Fruit fly (Drosophila melanogaster) whole organism, embryonic: ENCODE measurements around the gene RhoBTB.
A peak's percentile ranks its signal among the peaks of the same experiment; 100 is the strongest.

Experiments
- Adf1 ChIP-seq: fragments of 200-800 bp; sonication (Bioruptor generic); IDR thresholded peaks from 2 replicates; pipeline ENCODE4 v1.3.6; 2022; ENCODE audit warnings: missing biosample characterization, missing genetic modification characterization
- Antp ChIP-seq: fragments of 200-800 bp; sonication (Bioruptor generic); optimal IDR thresholded peaks from 3 replicates; lab custom pipeline; 2016; ENCODE audit warnings: missing biosample characterization, missing genetic modification characterization
- CG11560 ChIP-seq: fragments of 200-800 bp; sonication (Bioruptor generic); IDR thresholded peaks from 3 replicates; pipeline ENCODE4 v1.3.6; 2022; ENCODE audit warnings: missing biosample characterization, missing genetic modification characterization
- CG13296 ChIP-seq: fragments of 200-800 bp; sonication (Bioruptor generic); optimal IDR thresholded peaks from 3 replicates; lab custom pipeline; 2018; ENCODE audit warnings: missing biosample characterization, mild to moderate bottlenecking, missing genetic modification characterization
- CG13894 ChIP-seq: fragments of 200-800 bp; sonication (Bioruptor generic); optimal IDR thresholded peaks from 3 replicates; lab custom pipeline; 2018; ENCODE audit warnings: missing biosample characterization, mild to moderate bottlenecking, missing genetic modification characterization, moderate library complexity
- CG14710 ChIP-seq: fragments of 200-800 bp; sonication (Bioruptor generic); optimal IDR thresholded peaks from 3 replicates; lab custom pipeline; 2019; ENCODE audit warnings: missing biosample characterization, mild to moderate bottlenecking, missing genetic modification characterization, moderate library complexity
- CG14860 ChIP-seq: fragments of 200-800 bp; sonication (Bioruptor generic); IDR thresholded peaks from 3 replicates; pipeline ENCODE4 v1.3.6; 2022; ENCODE audit warnings: missing biosample characterization, missing genetic modification characterization; ENCODE audit not compliant: partially characterized antibody
- CG15514 ChIP-seq: fragments of 200-800 bp; sonication (Bioruptor generic); optimal IDR thresholded peaks from 3 replicates; lab custom pipeline; 2017; ENCODE audit warnings: missing biosample characterization, missing genetic modification characterization, mild to moderate bottlenecking, moderate library complexity, missing genetic modification reagents
- CG17186 ChIP-seq: fragments of 200-800 bp; sonication (Bioruptor generic); optimal IDR thresholded peaks from 3 replicates; lab custom pipeline; 2017; ENCODE audit warnings: missing biosample characterization, missing genetic modification reagents, missing genetic modification characterization
- CG30020 ChIP-seq: fragments of 200-800 bp; optimal IDR thresholded peaks from 2 replicates; lab custom pipeline; 2019; ENCODE audit warnings: missing biosample characterization, mild to moderate bottlenecking, missing genetic modification characterization, moderate library complexity
- CG31388 ChIP-seq: fragments of 200-800 bp; sonication (Bioruptor generic); optimal IDR thresholded peaks from 2 replicates; lab custom pipeline; 2016; ENCODE audit warnings: missing biosample characterization, missing genetic modification characterization
- CG3838 ChIP-seq: fragments of 200-800 bp; sonication (Bioruptor generic); optimal IDR thresholded peaks from 3 replicates; lab custom pipeline; 2016; ENCODE audit warnings: missing biosample characterization, missing genetic modification characterization
- CG5180 ChIP-seq: fragments of 200-800 bp; sonication (Bioruptor generic); optimal IDR thresholded peaks from 3 replicates; lab custom pipeline; 2017; ENCODE audit warnings: missing biosample characterization, missing genetic modification characterization, mild to moderate bottlenecking, moderate library complexity, missing genetic modification reagents
- CG6654 ChIP-seq: fragments of 200-800 bp; sonication (Bioruptor generic); optimal IDR thresholded peaks from 2 replicates; lab custom pipeline; 2017; ENCODE audit warnings: missing biosample characterization, mild to moderate bottlenecking, missing genetic modification characterization
- CG7839 ChIP-seq: fragments of 200-800 bp; sonication (Bioruptor generic); optimal IDR thresholded peaks from 3 replicates; lab custom pipeline; 2018; ENCODE audit warnings: missing biosample characterization, mild to moderate bottlenecking, missing genetic modification characterization, moderate library complexity
- CG9797 ChIP-seq: fragments of 200-800 bp; sonication (Bioruptor generic); optimal IDR thresholded peaks from 3 replicates; lab custom pipeline; 2018; ENCODE audit warnings: missing biosample characterization, mild to moderate bottlenecking, missing genetic modification characterization
- Chrac-16 ChIP-seq: fragments of 200-800 bp; sonication (Bioruptor generic); optimal IDR thresholded peaks from 3 replicates; lab custom pipeline; 2016; ENCODE audit warnings: missing biosample characterization, missing genetic modification characterization
- CoRest ChIP-seq: fragments of 200-800 bp; sonication (Bioruptor generic); optimal IDR thresholded peaks from 3 replicates; lab custom pipeline; 2018; ENCODE audit warnings: missing biosample characterization, mild to moderate bottlenecking, missing genetic modification characterization, moderate library complexity
- D19A ChIP-seq: fragments of 200-800 bp; optimal IDR thresholded peaks from 3 replicates; lab custom pipeline; 2019; ENCODE audit warnings: missing biosample characterization, mild to moderate bottlenecking, missing genetic modification characterization, moderate library complexity
- E2f1 ChIP-seq: fragments of 200-800 bp; sonication (Bioruptor generic); IDR thresholded peaks from 2 replicates; pipeline ENCODE4 v1.3.6; 2022; ENCODE audit warnings: missing biosample characterization, missing genetic modification characterization
- HLH4C ChIP-seq: fragments of 200-800 bp; sonication (Bioruptor generic); IDR thresholded peaks from 3 replicates; pipeline ENCODE4 v1.3.6; 2022; ENCODE audit warnings: missing biosample characterization, missing genetic modification characterization; ENCODE audit not compliant: partially characterized antibody
- HmgD ChIP-seq: fragments of 200-800 bp; sonication (Bioruptor generic); optimal IDR thresholded peaks from 3 replicates; lab custom pipeline; 2016; ENCODE audit warnings: missing biosample characterization, missing genetic modification characterization
- Lhr ChIP-seq: fragments of 200-800 bp; sonication (Bioruptor generic); optimal IDR thresholded peaks from 3 replicates; lab custom pipeline; 2017; ENCODE audit warnings: mild to moderate bottlenecking, missing biosample characterization, missing genetic modification reagents, missing genetic modification characterization
- MTF-1 ChIP-seq: fragments of 200-800 bp; sonication (Bioruptor generic); optimal IDR thresholded peaks from 2 replicates; lab custom pipeline; 2018; ENCODE audit warnings: missing biosample characterization, mild to moderate bottlenecking, missing genetic modification characterization, borderline replicate concordance
- Mes4 ChIP-seq: fragments of 200-800 bp; sonication (Bioruptor generic); optimal IDR thresholded peaks from 2 replicates; lab custom pipeline; 2016; ENCODE audit warnings: missing biosample characterization, missing genetic modification characterization
- Nf-YC ChIP-seq: fragments of 200-800 bp; optimal IDR thresholded peaks from 3 replicates; lab custom pipeline; 2019; ENCODE audit warnings: missing biosample characterization, mild to moderate bottlenecking, missing genetic modification characterization, moderate library complexity
- Pdp1 ChIP-seq, 2 experiments: fragments of 200-800 bp; sonication (Bioruptor generic); optimal IDR thresholded peaks; 3 replicates each; lab custom pipeline; 2016; ENCODE audit warnings: missing biosample characterization in 2 of 2, missing genetic modification characterization in 2 of 2, mild to moderate bottlenecking in 1 of 2, moderate library complexity in 1 of 2
- Sry-β ChIP-seq: fragments of 200-800 bp; sonication (Bioruptor generic); optimal IDR thresholded peaks from 2 replicates; lab custom pipeline; 2018; ENCODE audit warnings: missing biosample characterization, mild to moderate bottlenecking, missing genetic modification characterization, moderate library complexity
- Vsx1 ChIP-seq: fragments of 200-800 bp; sonication (Bioruptor generic); optimal IDR thresholded peaks from 2 replicates; lab custom pipeline; 2017; ENCODE audit warnings: missing biosample characterization, mild to moderate bottlenecking, missing genetic modification characterization, missing genetic modification reagents
- amos ChIP-seq: fragments of 200-800 bp; sonication (Bioruptor generic); IDR thresholded peaks from 2 replicates; pipeline ENCODE4 v1.3.6; 2022; ENCODE audit warnings: missing biosample characterization, missing genetic modification characterization; ENCODE audit not compliant: partially characterized antibody
- ara ChIP-seq: fragments of 200-800 bp; sonication (Bioruptor generic); IDR thresholded peaks from 2 replicates; pipeline ENCODE4 v1.3.6; 2022; ENCODE audit warnings: missing biosample characterization, missing genetic modification characterization
- bbx ChIP-seq: fragments of 200-800 bp; sonication (Bioruptor generic); IDR thresholded peaks from 2 replicates; pipeline ENCODE4 v1.3.6; 2022; ENCODE audit warnings: missing biosample characterization, missing genetic modification characterization; ENCODE audit not compliant: partially characterized antibody
- chm ChIP-seq: fragments of 200-800 bp; sonication (Bioruptor generic); IDR thresholded peaks from 2 replicates; pipeline ENCODE4 v1.3.6; 2022; ENCODE audit warnings: missing biosample characterization, missing genetic modification characterization
- crc ChIP-seq: fragments of 200-800 bp; sonication (Bioruptor generic); optimal IDR thresholded peaks from 2 replicates; lab custom pipeline; 2016; ENCODE audit warnings: missing biosample characterization, missing genetic modification characterization
- dimm ChIP-seq: fragments of 200-800 bp; sonication (Bioruptor generic); IDR thresholded peaks from 2 replicates; pipeline ENCODE4 v1.3.6; 2022; ENCODE audit warnings: missing biosample characterization, missing genetic modification characterization
- ems ChIP-seq: fragments of 200-800 bp; sonication (Bioruptor generic); optimal IDR thresholded peaks from 3 replicates; lab custom pipeline; 2016; ENCODE audit warnings: missing biosample characterization, missing genetic modification characterization
- fd3F ChIP-seq: fragments of 200-800 bp; sonication (Bioruptor generic); optimal IDR thresholded peaks from 2 replicates; lab custom pipeline; 2018; ENCODE audit warnings: missing biosample characterization, mild to moderate bottlenecking, missing genetic modification characterization, moderate library complexity
- ftz-f1 ChIP-seq: fragments of 200-800 bp; sonication (Bioruptor generic); optimal IDR thresholded peaks from 2 replicates; lab custom pipeline; 2016; ENCODE audit warnings: missing biosample characterization, missing genetic modification characterization
- gce ChIP-seq: fragments of 200-800 bp; sonication (Bioruptor generic); IDR thresholded peaks from 3 replicates; pipeline ENCODE4 v1.3.6; 2022; ENCODE audit warnings: missing biosample characterization, missing genetic modification characterization
- hth ChIP-seq: fragments of >200 bp; optimal IDR thresholded peaks from 2 replicates; lab custom pipeline; 2017; ENCODE audit warnings: inconsistent platforms
- ken ChIP-seq: fragments of 200-800 bp; sonication (Bioruptor generic); IDR thresholded peaks from 3 replicates; pipeline ENCODE4 v1.3.6; 2022; ENCODE audit warnings: missing biosample characterization, missing genetic modification characterization
- klu ChIP-seq: fragments of 200-800 bp; sonication (Bioruptor generic); IDR thresholded peaks from 2 replicates; pipeline ENCODE4 v1.3.6; 2022; ENCODE audit warnings: missing biosample characterization, missing genetic modification characterization
- nerfin-2 ChIP-seq: fragments of 200-800 bp; sonication (Bioruptor generic); IDR thresholded peaks from 2 replicates; pipeline ENCODE4 v1.3.6; 2022; ENCODE audit warnings: missing biosample characterization, missing genetic modification characterization; ENCODE audit not compliant: partially characterized antibody
- nmo ChIP-seq: fragments of 200-800 bp; sonication (Bioruptor generic); optimal IDR thresholded peaks from 2 replicates; lab custom pipeline; 2018; ENCODE audit warnings: missing biosample characterization, mild to moderate bottlenecking, missing genetic modification characterization, moderate library complexity
- odd ChIP-seq: fragments of 200-800 bp; sonication (Bioruptor generic); optimal IDR thresholded peaks from 2 replicates; lab custom pipeline; 2017; ENCODE audit warnings: missing biosample characterization, mild to moderate bottlenecking, missing genetic modification characterization
- pzg ChIP-seq: fragments of 200-800 bp; sonication (Bioruptor generic); optimal IDR thresholded peaks from 3 replicates; lab custom pipeline; 2018; ENCODE audit warnings: missing biosample characterization, mild to moderate bottlenecking, missing genetic modification characterization, moderate library complexity
- sqz ChIP-seq: fragments of 200-800 bp; sonication (Bioruptor generic); optimal IDR thresholded peaks from 3 replicates; lab custom pipeline; 2018; ENCODE audit warnings: missing biosample characterization, mild to moderate bottlenecking, missing genetic modification characterization
- stc ChIP-seq: fragments of 200-800 bp; sonication (Bioruptor generic); IDR thresholded peaks from 2 replicates; pipeline ENCODE4 v1.3.6; 2022; ENCODE audit warnings: missing biosample characterization, missing genetic modification characterization
- tgo ChIP-seq: fragments of 200-800 bp; sonication (Bioruptor generic); IDR thresholded peaks from 3 replicates; pipeline ENCODE4 v1.3.6; 2022; ENCODE audit warnings: missing biosample characterization, missing genetic modification characterization

RhoBTB gene

dm6 chr3L:20399550-20400109 lies 23.6 kb downstream of the RhoBTB start (continued):
- TF ChIP-seq tgo (peak; percentile 85), dimm (GFP tag; lab: Robert Waterston, UW) (0 out of 2 replicates have a peak, but pooled peaks have one; percentile 35), nmo (peak; percentile 92), D19A (tag; lab: Kevin White, UChicago) (peak; percentile 84), CG14710 (tag; lab: Kevin White, UChicago) (peak; percentile 72), pzg (GFP tag; lab: Kevin White, UChicago) (peak; percentile 2), sqz (GFP tag; lab: Kevin White, UChicago) (peak; percentile 76), CoRest (tag; lab: Kevin White, UChicago) (peak; percentile 94), ftz-f1 (GFP tag; lab: Kevin White, UChicago) (no peak), Antp (GFP tag; lab: Kevin White, UChicago) (peak; percentile 77), odd (GFP tag; lab: Kevin White, UChicago) (peak; percentile 90), Sry-β (GFP tag; lab: Kevin White, UChicago) (no peak), CG5180 (peak; percentile 80), ara (GFP tag; lab: Robert Waterston, UW) (peak; percentile 71), HLH4C (no peak), HmgD (GFP tag; lab: Kevin White, UChicago) (peak; percentile 67), Nf-YC (tag; lab: Kevin White, UChicago) (peak; percentile 82), CG31388 (GFP tag; lab: Kevin White, UChicago) (peak; percentile 58), Mes4 (GFP tag; lab: Kevin White, UChicago) (peak; percentile 62), MTF-1 (GFP tag; lab: Kevin White, UChicago) (peak; percentile 44), stc (GFP tag; lab: Robert Waterston, UW) (peak; percentile 84), CG30020 (tag; lab: Kevin White, UChicago) (peak; percentile 63), CG6654 (peak; percentile 60), bbx (GFP tag; lab: Robert Waterston, UW) (no peak), CG3838 (GFP tag; lab: Kevin White, UChicago) (peak; percentile 48), ken (GFP tag; lab: Robert Waterston, UW) (peak; percentile 56; the same call in 1 of the 3 replicates), CG17186 (peak; percentile 29), CG9797 (GFP tag; lab: Kevin White, UChicago) (no peak), CG14860 (no peak), CG13894 (tag; lab: Kevin White, UChicago) (peak; percentile 79), fd3F (GFP tag; lab: Kevin White, UChicago) (peak; percentile 85), hth (no peak), amos (GFP tag; lab: Robert Waterston, UW) (no peak), Chrac-16 (GFP tag; lab: Kevin White, UChicago) (peak; percentile 84), CG7839 (peak; percentile 92), E2f1 (GFP tag; lab: Robert Waterston, UW) (peak; percentile 84), klu (peak; percentile 82), Vsx1 (GFP tag; lab: Kevin White, UChicago) (peak; percentile 68), CG15514 (GFP tag; lab: Kevin White, UChicago) (peak; percentile 78), ems (peak; percentile 75), CG11560 (peak; percentile 74), chm (GFP tag; lab: Robert Waterston, UW) (peak; percentile 79), Adf1 (GFP tag; lab: Robert Waterston, UW) (peak; percentile 66; the same call in 1 of the 2 replicates), crc (GFP tag; lab: Kevin White, UChicago) (peak; percentile 69), nerfin-2 (GFP tag; lab: Robert Waterston, UW) (no peak), Pdp1 (GFP tag; optimal IDR thresholded peaks at IDR 0.05; lab: Kevin White, UChicago) (peak; percentile 81 to 88), Lhr (GFP tag; lab: Kevin White, UChicago) (peak; percentile 40), CG13296 (GFP tag; lab: Kevin White, UChicago) (peak; percentile 92), gce (GFP tag; lab: Robert Waterston, UW) (peak; percentile 69; the same call in 2 of the 3 replicates)
